Worm (Caenorhabditis elegans): ENCODE results near the gene hpo-9.
A peak's percentile ranks its signal among the peaks of the same experiment; 100 is the strongest.

Gene hpo-9

ce11 chrV:7230847-7231246 is 6.1 kb downstream of the hpo-9 start, which contains the start of the genes gei-6 and krr-1 (continued):
- TF ChIP-seq jun-1 (tag; optimal IDR thresholded peaks at IDR 0.05) (no peak), lir-3 (tag; optimal IDR thresholded peaks at IDR 0.05; ENCODE audit: poor library complexity) (peak; percentile 14), nhr-11 (tag; optimal IDR thresholded peaks at IDR 0.05) (no peak), lin-35 (GFP tag; optimal IDR thresholded peaks at IDR 0.05) (peak; percentile 27 to 56), isw-1 (GFP tag; IDR thresholded peaks at IDR 0.05) (no peak), nhr-20 (tag; optimal IDR thresholded peaks at IDR 0.05) (peak; percentile 42), pqm-1 (tag; optimal IDR thresholded peaks at IDR 0.05) (no peak), nhr-85 (tag) (no peak), dsc-1 (tag; optimal IDR thresholded peaks at IDR 0.05) (peak; percentile 36), fkh-10 (GFP tag; optimal IDR thresholded peaks at IDR 0.05) (no peak), ztf-11 (tag; optimal IDR thresholded peaks at IDR 0.05) (peak in 1 of 2 experiments; percentile 5), blmp-1 (tag; optimal IDR thresholded peaks at IDR 0.05) (peak; percentile 8), Y116A8C.19 (tag; optimal IDR thresholded peaks at IDR 0.05; ENCODE audit: borderline replicate concordance) (no peak), nhr-76 (tag; optimal IDR thresholded peaks at IDR 0.05) (no peak), mef-2 (tag; optimal IDR thresholded peaks at IDR 0.05) (no peak), elt-2 (tag; optimal IDR thresholded peaks at IDR 0.05) (no peak), zag-1 (tag; optimal IDR thresholded peaks at IDR 0.05) (no peak), ceh-82 (tag; optimal IDR thresholded peaks at IDR 0.05) (peak; percentile 7 to 52 (median 26)), swsn-7 (tag; optimal IDR thresholded peaks at IDR 0.05) (peak; percentile 49), snpc-4 (tag; optimal IDR thresholded peaks at IDR 0.05) (peak; percentile 22), nhr-84 (tag; optimal IDR thresholded peaks at IDR 0.05) (no peak), ceh-88 (GFP tag; IDR thresholded peaks at IDR 0.05) (no peak), unc-62 (GFP tag; optimal IDR thresholded peaks at IDR 0.05) (no peak), ama-1 (optimal IDR thresholded peaks at IDR 0.05) (no peak), C04F5.9 (tag; optimal IDR thresholded peaks at IDR 0.05) (no peak), grh-1 (GFP tag; IDR thresholded peaks at IDR 0.05) (no peak), fkh-8 (tag; optimal IDR thresholded peaks at IDR 0.05) (no peak), aha-1 (tag; optimal IDR thresholded peaks at IDR 0.05) (no peak), fos-1 (tag; optimal IDR thresholded peaks at IDR 0.05) (no peak), nhr-237 (tag; optimal IDR thresholded peaks at IDR 0.05) (no peak), irx-1 (tag; optimal IDR thresholded peaks at IDR 0.05) (no peak), unc-86 (tag; optimal IDR thresholded peaks at IDR 0.05) (peak; percentile 7), ces-1 (GFP tag; optimal IDR thresholded peaks at IDR 0.05) (no peak), F16B12.6 (tag; optimal IDR thresholded peaks at IDR 0.05) (no peak), mab-9 (GFP tag; IDR thresholded peaks at IDR 0.05) (no peak), ceh-63 (GFP tag; optimal IDR thresholded peaks at IDR 0.05) (no peak), nhr-77 (tag; optimal IDR thresholded peaks at IDR 0.05) (no peak), sup-37 (GFP tag; optimal IDR thresholded peaks at IDR 0.05) (no peak), egl-27 (tag; optimal IDR thresholded peaks at IDR 0.05) (no peak), lin-14 (GFP tag; optimal IDR thresholded peaks at IDR 0.05) (no peak), egl-13 (tag; optimal IDR thresholded peaks at IDR 0.05) (no peak), efl-3 (GFP tag; optimal IDR thresholded peaks at IDR 0.05) (no peak), snu-23 (GFP tag; optimal IDR thresholded peaks at IDR 0.05) (peak; percentile 60), hlh-4 (tag; optimal IDR thresholded peaks at IDR 0.05) (no peak), nhr-47 (tag; optimal IDR thresholded peaks at IDR 0.05) (peak; percentile 53), sptf-1 (tag; optimal IDR thresholded peaks at IDR 0.05) (no peak), xbp-1 (tag; optimal IDR thresholded peaks at IDR 0.05) (peak; percentile 43), alr-1 (tag; optimal IDR thresholded peaks at IDR 0.05; ENCODE audit: borderline replicate concordance) (no peak), rnt-1 (tag; optimal IDR thresholded peaks at IDR 0.05) (peak; percentile 64), tlp-1 (tag; optimal IDR thresholded peaks at IDR 0.05) (no peak), C16A3.4 (tag; optimal IDR thresholded peaks at IDR 0.05) (peak; percentile 59), aly-2 (tag; optimal IDR thresholded peaks at IDR 0.05) (no peak), nhr-71 (tag; optimal IDR thresholded peaks at IDR 0.05) (peak; percentile 60), hpl-2 (GFP tag; optimal IDR thresholded peaks at IDR 0.05) (no peak), pax-3 (tag; optimal IDR thresholded peaks at IDR 0.05) (no peak)
